Worm (Caenorhabditis elegans) whole organism, young adult: ENCODE results near the gene E01G4.6.
A peak's percentile ranks its signal among the peaks of the same experiment; 100 is the strongest.

Experiments used
- B0035.1 ChIP-seq: sonication (generic microtip); optimal IDR thresholded peaks from 2 replicates; lab custom pipeline; 2016; ENCODE audit warnings: missing genetic modification characterization, mild to moderate bottlenecking, missing compliant biosample characterization, missing genotype, missing genetic modification reagents
- C06A6.2 ChIP-seq: fragments of 200-800 bp; sonication (Bioruptor generic); conservative IDR thresholded peaks from 2 replicates; pipeline ENCODE4 v1.3.6; 2022; ENCODE audit warnings: missing genetic modification characterization, missing compliant biosample characterization
- D2030.7 ChIP-seq: fragments of 200-800 bp; sonication (Bioruptor generic); IDR thresholded peaks from 2 replicates; pipeline ENCODE4 v1.3.6; 2022; ENCODE audit warnings: missing genetic modification reagents, missing genetic modification characterization, missing compliant biosample characterization
- F23B12.7 ChIP-seq: sonication (generic microtip); optimal IDR thresholded peaks from 2 replicates; lab custom pipeline; 2017; ENCODE audit warnings: missing genetic modification characterization, mild to moderate bottlenecking, missing compliant biosample characterization, antibody characterized with exemption, moderate library complexity; ENCODE audit not compliant: insufficient read depth
- F33H1.4 ChIP-seq: fragments of 200-800 bp; sonication (Bioruptor generic); IDR thresholded peaks from 2 replicates; pipeline ENCODE4 v1.3.6; 2022; ENCODE audit warnings: missing genetic modification reagents, missing genetic modification characterization, missing compliant biosample characterization
- F57C9.4 ChIP-seq: sonication (generic microtip); optimal IDR thresholded peaks from 2 replicates; lab custom pipeline; 2017; ENCODE audit warnings: mild to moderate bottlenecking, missing genetic modification characterization, missing compliant biosample characterization
- K12H6.12 ChIP-seq: fragments of 200-800 bp; sonication (Bioruptor generic); optimal IDR thresholded peaks from 2 replicates; lab custom pipeline; 2018; ENCODE audit warnings: mild to moderate bottlenecking, missing genetic modification characterization, missing compliant biosample characterization
- Y67H2A.10 ChIP-seq: fragments of 200-800 bp; sonication (Bioruptor generic); conservative IDR thresholded peaks from 2 replicates; pipeline ENCODE4 v1.3.6; 2022; ENCODE audit warnings: missing genetic modification reagents, missing genetic modification characterization, missing compliant biosample characterization
- atf-7 ChIP-seq: sonication (generic microtip); optimal IDR thresholded peaks from 2 replicates; lab custom pipeline; 2017; ENCODE audit warnings: mild to moderate bottlenecking, missing genetic modification characterization, missing compliant biosample characterization
- bed-2 ChIP-seq: fragments of 200-800 bp; sonication (Bioruptor generic); IDR thresholded peaks from 2 replicates; pipeline ENCODE4 v1.3.6; 2022; ENCODE audit warnings: missing genetic modification reagents, missing genetic modification characterization, missing compliant biosample characterization
- ccch-3 ChIP-seq: fragments of 200-800 bp; sonication (Bioruptor generic); optimal IDR thresholded peaks from 2 replicates; lab custom pipeline; 2018; ENCODE audit warnings: mild to moderate bottlenecking, missing genetic modification characterization, missing compliant biosample characterization
- cebp-1 ChIP-seq, 2 experiments: fragments of 200-800 bp in 1 of 2; sonication (Bioruptor generic) in 1 of 2; sonication (generic microtip) in 1 of 2; IDR thresholded peaks in 1 of 2; optimal IDR thresholded peaks in 1 of 2; 2 replicates each; pipeline versions ENCODE4 v1.3.6 to Lab custom; 2017 to 2022; ENCODE audit warnings: missing compliant biosample characterization in 2 of 2, missing genetic modification characterization in 2 of 2, mild to moderate bottlenecking in 1 of 2, missing genetic modification reagents in 1 of 2, moderate library complexity in 1 of 2
- ceh-100 ChIP-seq: fragments of 200-800 bp; sonication (Bioruptor generic); IDR thresholded peaks from 2 replicates; pipeline ENCODE4 v1.3.6; 2022; ENCODE audit warnings: missing genetic modification reagents, missing genetic modification characterization, missing compliant biosample characterization
- chd-7 ChIP-seq: sonication (generic microtip); optimal IDR thresholded peaks from 2 replicates; lab custom pipeline; 2016; ENCODE audit warnings: mild to moderate bottlenecking, missing genetic modification characterization, moderate library complexity, missing compliant biosample characterization
- dox-1 ChIP-seq: fragments of 200-800 bp; sonication (Bioruptor generic); IDR thresholded peaks from 2 replicates; pipeline ENCODE4 v1.3.6; 2022; ENCODE audit warnings: missing genetic modification reagents, missing genetic modification characterization, missing compliant biosample characterization
- efl-1 ChIP-seq: fragments of 150-350 bp; optimal IDR thresholded peaks from 2 replicates; lab custom pipeline; 2014; ENCODE audit warnings: missing biosample characterization, missing genetic modification reagents, missing genetic modification characterization
- ekl-4 ChIP-seq: fragments of 200-800 bp; sonication (Bioruptor generic); IDR thresholded peaks from 2 replicates; pipeline ENCODE4 v1.3.6; 2022; ENCODE audit warnings: missing genetic modification reagents, missing genetic modification characterization, missing compliant biosample characterization
- hmg-1.2 ChIP-seq: fragments of 200-800 bp; sonication (Bioruptor generic); IDR thresholded peaks from 2 replicates; pipeline ENCODE4 v1.3.6; 2022; ENCODE audit warnings: missing genetic modification reagents, missing genetic modification characterization, missing compliant biosample characterization
- hrde-1 ChIP-seq: sonication (generic microtip); optimal IDR thresholded peaks from 2 replicates; lab custom pipeline; 2016; ENCODE audit warnings: missing genetic modification characterization, mild to moderate bottlenecking, missing compliant biosample characterization, moderate library complexity, missing genotype, missing genetic modification reagents, borderline replicate concordance
- hsf-1 ChIP-seq: fragments of 200-800 bp; sonication (Bioruptor generic); IDR thresholded peaks from 2 replicates; pipeline ENCODE4 v1.3.6; 2022; ENCODE audit warnings: missing genetic modification reagents, missing genetic modification characterization, missing compliant biosample characterization
- lin-35 ChIP-seq, 3 experiments: fragments of 150-350 bp in 2 of 3; sonication (generic microtip) in 1 of 3; optimal IDR thresholded peaks; 2 replicates each; lab custom pipeline; 2014 to 2018; ENCODE audit warnings: missing biosample characterization in 3 of 3, missing genetic modification characterization in 3 of 3, missing genetic modification reagents in 3 of 3
- lin-54 ChIP-seq: fragments of 200-800 bp; sonication (Bioruptor generic); optimal IDR thresholded peaks from 2 replicates; lab custom pipeline; 2018; ENCODE audit warnings: mild to moderate bottlenecking, missing genetic modification characterization, missing compliant biosample characterization
- lir-1 ChIP-seq: fragments of 200-800 bp; sonication (Bioruptor generic); conservative IDR thresholded peaks from 2 replicates; pipeline ENCODE4 v1.3.6; 2022; ENCODE audit warnings: missing genetic modification reagents, missing genetic modification characterization, missing compliant biosample characterization
- lsl-1 ChIP-seq: fragments of 200-800 bp; sonication (Bioruptor generic); optimal IDR thresholded peaks from 2 replicates; lab custom pipeline; 2018; ENCODE audit warnings: mild to moderate bottlenecking, missing genetic modification characterization, moderate library complexity, missing compliant biosample characterization
- lsy-27 ChIP-seq: sonication (generic microtip); optimal IDR thresholded peaks from 2 replicates; lab custom pipeline; 2017; ENCODE audit warnings: missing genetic modification characterization, mild to moderate bottlenecking, missing compliant biosample characterization, antibody characterized with exemption, missing genotype, borderline replicate concordance; ENCODE audit not compliant: insufficient read depth
- madf-3 ChIP-seq: fragments of 200-800 bp; sonication (Bioruptor generic); IDR thresholded peaks from 2 replicates; pipeline ENCODE4 v1.3.6; 2022; ENCODE audit warnings: missing genetic modification reagents, missing genetic modification characterization, missing compliant biosample characterization
- madf-6 ChIP-seq: fragments of 200-800 bp; sonication (Bioruptor generic); IDR thresholded peaks from 2 replicates; pipeline ENCODE4 v1.3.6; 2022; ENCODE audit warnings: missing genetic modification reagents, missing genetic modification characterization, missing compliant biosample characterization
- madf-8 ChIP-seq: fragments of 200-800 bp; sonication (Bioruptor generic); conservative IDR thresholded peaks from 2 replicates; pipeline ENCODE4 v1.3.6; 2022; ENCODE audit warnings: missing genetic modification reagents, missing genetic modification characterization, missing compliant biosample characterization
- mcd-1 ChIP-seq: fragments of 200-800 bp; sonication (Bioruptor generic); IDR thresholded peaks from 2 replicates; pipeline ENCODE4 v1.3.6; 2022; ENCODE audit warnings: missing genetic modification reagents, missing genetic modification characterization, missing compliant biosample characterization
- nhr-80 ChIP-seq: sonication (generic microtip); optimal IDR thresholded peaks from 2 replicates; lab custom pipeline; 2016; ENCODE audit warnings: missing genetic modification characterization, missing compliant biosample characterization
- repo-1 ChIP-seq: sonication (generic microtip); optimal IDR thresholded peaks from 2 replicates; lab custom pipeline; 2017; ENCODE audit warnings: mild to moderate bottlenecking, missing genetic modification characterization, missing compliant biosample characterization
- rpc-1 ChIP-seq, 2 experiments: fragments of 150-350 bp in 1 of 2; sonication (generic microtip) in 1 of 2; optimal IDR thresholded peaks; 2 replicates each; lab custom pipeline; 2014 to 2018; ENCODE audit warnings: missing biosample characterization in 1 of 2, missing genetic modification characterization in 1 of 2, missing genetic modification reagents in 1 of 2, missing genotype in 1 of 2
- snpc-1.1 ChIP-seq: sonication (generic microtip); optimal IDR thresholded peaks from 2 replicates; lab custom pipeline; 2017; ENCODE audit warnings: missing genetic modification characterization, mild to moderate bottlenecking, missing compliant biosample characterization, antibody characterized with exemption, moderate library complexity, missing genotype, missing genetic modification reagents; ENCODE audit not compliant: insufficient read depth
- sptf-2 ChIP-seq: fragments of 200-800 bp; sonication (Bioruptor generic); optimal IDR thresholded peaks from 2 replicates; lab custom pipeline; 2018; ENCODE audit warnings: mild to moderate bottlenecking, missing genetic modification characterization, missing compliant biosample characterization
- unc-130 ChIP-seq: sonication (generic microtip); optimal IDR thresholded peaks from 2 replicates; lab custom pipeline; 2016; ENCODE audit warnings: missing genetic modification reagents, missing genetic modification characterization, missing compliant biosample characterization
- xnd-1 ChIP-seq: sonication (generic microtip); optimal IDR thresholded peaks from 2 replicates; lab custom pipeline; 2016; ENCODE audit warnings: missing genotype, missing genetic modification reagents, missing genetic modification characterization, missing compliant biosample characterization
- zfh-2 ChIP-seq: fragments of 200-800 bp; sonication (Bioruptor generic); conservative IDR thresholded peaks from 2 replicates; pipeline ENCODE4 v1.3.6; 2022; ENCODE audit warnings: missing genetic modification reagents, missing genetic modification characterization, missing compliant biosample characterization

E01G4.6 gene

ce11 chrII:13505977-13506568, 23.9 kb downstream of the E01G4.6 start:
- TF ChIP-seq nhr-80 (tag; lab: Kevin White, UChicago): peak; percentile 9
- no peak for TF ChIP-seq D2030.7 (GFP tag; lab: Robert Waterston, UW)

DNA sequence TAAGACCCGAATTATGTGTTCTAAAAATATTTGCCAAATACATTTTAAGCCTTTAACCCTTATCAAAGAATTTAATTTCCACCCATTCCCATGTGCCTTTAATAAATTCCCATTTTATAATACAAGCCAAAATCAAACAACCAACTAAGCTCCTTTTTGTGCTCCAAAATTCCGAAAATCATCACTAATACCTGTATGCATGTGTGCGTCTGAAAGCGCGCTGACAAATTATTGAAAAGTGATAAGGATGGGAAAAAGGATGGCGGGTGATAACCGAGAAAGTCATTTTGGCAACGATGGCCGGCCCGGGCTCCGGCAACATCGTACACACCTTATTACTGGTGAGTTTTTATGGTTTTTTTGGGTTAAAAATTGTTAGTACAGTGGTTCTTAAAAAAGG, 25.3 kb downstream of the E01G4.6 start, which contains the start of gene nep-17:
nep-17 (plus strand) TSS at position 285 of the 400 bp plus-strand sequence.
- peak; percentile 68 for TF ChIP-seq nhr-80 (tag; lab: Kevin White, UChicago)
- TF ChIP-seq F23B12.7 (tag; lab: Kevin White, UChicago): no peak
- TF ChIP-seq, all 124 proteins: peak for 1

ce11 chrII:13508607-13509006, 26.4 kb downstream of the E01G4.6 start:
- TF ChIP-seq madf-6 (GFP tag; lab: Robert Waterston, UW): no peak
- TF ChIP-seq D2030.7 (GFP tag; lab: Robert Waterston, UW): no peak
- no peak for TF ChIP-seq atf-7 (tag; lab: Kevin White, UChicago)
- no peak for TF ChIP-seq mcd-1 (GFP tag; lab: Robert Waterston, UW)
- no peak for TF ChIP-seq B0035.1
- TF ChIP-seq nhr-80 (tag; lab: Kevin White, UChicago): peak; percentile 42
- TF ChIP-seq lin-35 (GFP tag; optimal IDR thresholded peaks at IDR 0.05; lab: Kevin White, UChicago): no peak
- TF ChIP-seq madf-3: no peak

DNA sequence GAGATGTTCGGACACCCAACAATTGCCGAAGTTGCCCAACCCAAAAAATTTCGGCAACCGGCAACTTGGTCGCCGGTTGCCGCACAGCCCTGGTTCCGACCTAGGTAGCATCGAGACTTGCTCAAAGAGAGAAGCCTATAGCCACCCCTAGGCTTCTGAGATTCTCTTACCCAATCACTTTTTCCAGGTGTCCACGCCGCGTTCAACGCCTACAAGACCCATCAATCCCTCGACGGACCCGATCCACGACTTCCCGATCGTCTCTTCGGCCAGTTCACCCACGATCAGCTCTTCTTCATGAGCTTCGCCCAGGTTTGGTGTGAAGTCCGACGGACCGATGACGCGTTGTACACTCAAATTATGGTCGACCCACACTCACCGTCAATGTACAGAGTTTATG, 33.6 kb downstream of the E01G4.6 start:
- TF ChIP-seq ceh-100 (GFP tag; lab: Robert Waterston, UW) (no peak), lin-54 (GFP tag; lab: Kevin White, UChicago) (no peak), zfh-2 (peak; percentile 55; the same call in 1 of the 2 replicates), chd-7 (tag; lab: Kevin White, UChicago) (no peak)
- TF ChIP-seq, all 124 proteins: peak for 1

ce11 chrII:13517600-13517999, 35.4 kb downstream of the E01G4.6 start, which contains the start of gene sre-45:
sre-45 (plus strand) TSS chrII:13517900.
- TF ChIP-seq snpc-1.1 (tag; lab: Kevin White, UChicago): no peak
- no peak for TF ChIP-seq F33H1.4
- no peak for TF ChIP-seq efl-1 (GFP tag; lab: Kevin White, UChicago)
- no peak for TF ChIP-seq sptf-2 (GFP tag; lab: Kevin White, UChicago)
- TF ChIP-seq K12H6.12: no peak
- TF ChIP-seq dox-1 (GFP tag; lab: Robert Waterston, UW): no peak
- no peak for TF ChIP-seq repo-1
- TF ChIP-seq xnd-1 (tag; lab: Kevin White, UChicago): no peak
- no peak for TF ChIP-seq C06A6.2 (GFP tag; lab: Robert Waterston, UW)
- TF ChIP-seq hmg-1.2 (GFP tag; lab: Robert Waterston, UW): no peak
- TF ChIP-seq cebp-1 (GFP tag; IDR thresholded peaks at IDR 0.05; lab: Robert Waterston, UW): no peak
- no peak for TF ChIP-seq cebp-1 (tag; optimal IDR thresholded peaks at IDR 0.05; lab: Kevin White, UChicago)

DNA sequence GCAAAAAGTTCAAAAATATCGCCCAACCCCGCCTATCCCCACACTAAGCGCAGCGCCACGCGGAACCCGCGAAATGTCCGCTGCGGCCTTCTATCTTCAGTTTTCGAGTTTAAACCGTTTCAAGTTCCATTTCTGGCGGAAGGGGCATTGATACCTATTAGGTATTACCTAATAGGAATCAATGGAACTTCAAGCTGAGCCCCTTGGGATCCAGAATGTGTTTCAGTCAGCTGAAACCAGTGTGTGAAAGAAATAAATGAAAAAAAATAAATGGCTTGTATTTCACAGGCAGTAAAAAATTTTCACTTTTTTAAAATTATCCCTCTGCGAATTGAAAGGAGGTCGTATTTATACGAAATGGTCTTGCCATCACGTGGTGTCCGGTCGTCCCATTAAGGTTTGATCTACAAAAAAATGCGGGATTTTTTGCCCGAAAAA, 39.0 kb downstream of the E01G4.6 start:
- TF ChIP-seq madf-8 (peak; percentile 48), ekl-4 (peak; percentile 91), unc-130 (GFP tag; lab: Kevin White, UChicago) (peak; percentile 78), hrde-1 (tag; lab: Kevin White, UChicago) (peak; percentile 95), efl-1 (GFP tag; lab: Kevin White, UChicago) (peak; percentile 63), lsl-1 (GFP tag; lab: Kevin White, UChicago) (peak; percentile 81), lir-1 (GFP tag; lab: Robert Waterston, UW) (peak; percentile 51; the same call in 1 of the 2 replicates), hsf-1 (GFP tag; lab: Robert Waterston, UW) (peak; percentile 39; the same call in 1 of the 2 replicates), rpc-1 (optimal IDR thresholded peaks at IDR 0.05; lab: Kevin White, UChicago) (no peak), rpc-1 (tag; optimal IDR thresholded peaks at IDR 0.05; lab: Kevin White, UChicago) (no peak), F57C9.4 (no peak), lsy-27 (tag; lab: Kevin White, UChicago) (peak; percentile 27), C06A6.2 (GFP tag; lab: Robert Waterston, UW) (no peak), bed-2 (GFP tag; lab: Robert Waterston, UW) (no peak), Y67H2A.10 (no peak), chd-7 (tag; lab: Kevin White, UChicago) (no peak), ccch-3 (GFP tag; lab: Kevin White, UChicago) (no peak)
